Worm (Caenorhabditis elegans): ENCODE results near the gene C02H6.3.

The C02H6.3 gene

ce11 chrV:7387755-7388154, at the start of gene C02H6.3:
Gene C02H6.3, minus strand, starts transcription at chrV:7387855.
- TF ChIP-seq tra-4 (tag; optimal IDR thresholded peaks at IDR 0.05) (no peak), tbx-11 (GFP tag; IDR thresholded peaks at IDR 0.05) (no peak), B0310.2 (tag; optimal IDR thresholded peaks at IDR 0.05) (no peak), ceh-36 (tag; optimal IDR thresholded peaks at IDR 0.05) (no peak), pes-1 (GFP tag; IDR thresholded peaks at IDR 0.05) (no peak), hmg-4 (GFP tag; optimal IDR thresholded peaks at IDR 0.05) (no peak), tbx-37 (GFP tag; conservative IDR thresholded peaks at IDR 0.05) (no peak), F13C5.2 (tag; optimal IDR thresholded peaks at IDR 0.05) (no peak), ama-1 (optimal IDR thresholded peaks at IDR 0.05) (no peak), flt-1 (GFP tag; IDR thresholded peaks at IDR 0.05) (no peak), scrt-1 (GFP tag; IDR thresholded peaks at IDR 0.05) (no peak)

- TF ChIP-seq tbx-11 (GFP tag; IDR thresholded peaks at IDR 0.05), result no peak
- TF ChIP-seq hmg-4 (GFP tag; optimal IDR thresholded peaks at IDR 0.05), result no peak
- no peak for TF ChIP-seq aly-1 (tag; optimal IDR thresholded peaks at IDR 0.05)
Observed at ce11 chrV:7436911-7437310, 49.3 kb upstream of the C02H6.3 start.

ce11 chrV:7436509-7436908, 48.9 kb upstream of the C02H6.3 start:
- no peak for TF ChIP-seq aly-1 (tag; optimal IDR thresholded peaks at IDR 0.05)
- TF ChIP-seq ets-7 (tag; optimal IDR thresholded peaks at IDR 0.05), result no peak
- TF ChIP-seq tra-4 (tag; optimal IDR thresholded peaks at IDR 0.05), result no peak
- TF ChIP-seq B0310.2 (tag; optimal IDR thresholded peaks at IDR 0.05), result no peak
- no peak for TF ChIP-seq ceh-13 (GFP tag; optimal IDR thresholded peaks at IDR 0.05)
- TF ChIP-seq ama-1 (optimal IDR thresholded peaks at IDR 0.05), result no peak
- no peak for TF ChIP-seq hnd-1 (tag; optimal IDR thresholded peaks at IDR 0.05)
- TF ChIP-seq sea-1 (GFP tag; conservative IDR thresholded peaks at IDR 0.05), result no peak
- TF ChIP-seq ceh-36 (tag; optimal IDR thresholded peaks at IDR 0.05), result no peak
- TF ChIP-seq flt-1 (GFP tag; IDR thresholded peaks at IDR 0.05), result no peak
- TF ChIP-seq scrt-1 (GFP tag; IDR thresholded peaks at IDR 0.05), result no peak
- TF ChIP-seq hmbx-1 (tag; optimal IDR thresholded peaks at IDR 0.05), result no peak
- TF ChIP-seq tbx-11 (GFP tag; IDR thresholded peaks at IDR 0.05), result no peak
- no peak for TF ChIP-seq tbx-37 (GFP tag; conservative IDR thresholded peaks at IDR 0.05)
- TF ChIP-seq pes-1 (GFP tag; IDR thresholded peaks at IDR 0.05), result no peak
- TF ChIP-seq F13C5.2 (tag; optimal IDR thresholded peaks at IDR 0.05), result no peak
- TF ChIP-seq hmg-4 (GFP tag; optimal IDR thresholded peaks at IDR 0.05), result no peak

ce11 chrV:7435376-7436204, 47.9 kb upstream of the C02H6.3 start, which contains the start of the genes ddo-2 and F25E5.8:
Gene ddo-2, minus strand, starts transcription at chrV:7435705.
Gene F25E5.8, plus strand, starts transcription at chrV:7435930.
- no peak for TF ChIP-seq B0310.2 (tag; optimal IDR thresholded peaks at IDR 0.05)
- TF ChIP-seq F13C5.2 (tag; optimal IDR thresholded peaks at IDR 0.05), result no peak
- no peak for TF ChIP-seq flt-1 (GFP tag; IDR thresholded peaks at IDR 0.05)
- no peak for TF ChIP-seq ceh-13 (GFP tag; optimal IDR thresholded peaks at IDR 0.05)
- no peak for TF ChIP-seq tra-4 (tag; optimal IDR thresholded peaks at IDR 0.05)
- no peak for TF ChIP-seq sea-1 (GFP tag; conservative IDR thresholded peaks at IDR 0.05)
- TF ChIP-seq tbx-37 (GFP tag; conservative IDR thresholded peaks at IDR 0.05), result no peak
- no peak for TF ChIP-seq scrt-1 (GFP tag; IDR thresholded peaks at IDR 0.05)
- no peak for TF ChIP-seq tbx-11 (GFP tag; IDR thresholded peaks at IDR 0.05)
- TF ChIP-seq hmg-4 (GFP tag; optimal IDR thresholded peaks at IDR 0.05), result no peak
- no peak for TF ChIP-seq ama-1 (optimal IDR thresholded peaks at IDR 0.05)
- no peak for TF ChIP-seq hmbx-1 (tag; optimal IDR thresholded peaks at IDR 0.05)
- TF ChIP-seq hnd-1 (tag; optimal IDR thresholded peaks at IDR 0.05), result no peak

- TF ChIP-seq flt-1 (GFP tag; IDR thresholded peaks at IDR 0.05), result no peak
- no peak for TF ChIP-seq scrt-1 (GFP tag; IDR thresholded peaks at IDR 0.05)
- TF ChIP-seq hmbx-1 (tag; optimal IDR thresholded peaks at IDR 0.05), result no peak
- TF ChIP-seq tbx-37 (GFP tag; conservative IDR thresholded peaks at IDR 0.05), result no peak
- no peak for TF ChIP-seq hnd-1 (tag; optimal IDR thresholded peaks at IDR 0.05)
- no peak for TF ChIP-seq ceh-36 (tag; optimal IDR thresholded peaks at IDR 0.05)
- TF ChIP-seq tra-4 (tag; optimal IDR thresholded peaks at IDR 0.05), result no peak
- TF ChIP-seq ets-7 (tag; optimal IDR thresholded peaks at IDR 0.05), result no peak
- TF ChIP-seq B0310.2 (tag; optimal IDR thresholded peaks at IDR 0.05), result no peak
- no peak for TF ChIP-seq hmg-4 (GFP tag; optimal IDR thresholded peaks at IDR 0.05)
- no peak for TF ChIP-seq ama-1 (optimal IDR thresholded peaks at IDR 0.05)
Observed at ce11 chrV:7434805-7435363, 47.2 kb upstream of the C02H6.3 start.

- TF ChIP-seq hnd-1 (tag; optimal IDR thresholded peaks at IDR 0.05) (no peak), F13C5.2 (tag; optimal IDR thresholded peaks at IDR 0.05) (no peak), B0310.2 (tag; optimal IDR thresholded peaks at IDR 0.05) (no peak), sea-1 (GFP tag; conservative IDR thresholded peaks at IDR 0.05) (no peak), ets-7 (tag; optimal IDR thresholded peaks at IDR 0.05) (no peak), ceh-13 (GFP tag; optimal IDR thresholded peaks at IDR 0.05) (no peak), flt-1 (GFP tag; IDR thresholded peaks at IDR 0.05) (no peak), ceh-36 (tag; optimal IDR thresholded peaks at IDR 0.05) (no peak), tbx-11 (GFP tag; IDR thresholded peaks at IDR 0.05) (no peak), tra-4 (tag; optimal IDR thresholded peaks at IDR 0.05) (no peak), ama-1 (optimal IDR thresholded peaks at IDR 0.05) (no peak), hmbx-1 (tag; optimal IDR thresholded peaks at IDR 0.05) (no peak), tbx-37 (GFP tag; conservative IDR thresholded peaks at IDR 0.05) (no peak)
Observed at ce11 chrV:7432441-7433146, 44.9 kb upstream of the C02H6.3 start.

ce11 chrV:7431016-7431415, 43.4 kb upstream of the C02H6.3 start, which contains the start of gene srw-71:
Gene srw-71, minus strand, starts transcription at chrV:7431116.
- TF ChIP-seq tbx-37 (GFP tag; conservative IDR thresholded peaks at IDR 0.05) (no peak), flt-1 (GFP tag; IDR thresholded peaks at IDR 0.05) (no peak), hmbx-1 (tag; optimal IDR thresholded peaks at IDR 0.05) (no peak)

Measured in whole organism, early embryonic.